Worm (Caenorhabditis elegans) whole organism, young adult: ENCODE measurements around the gene glb-23.
"Not testable (repeated sequence)": the region's sequence is repeated elsewhere in the genome, so short reads cannot be mapped to it uniquely, and the experiment has no call there.

ENCODE experiments used
- B0035.1 ChIP-seq: sonication (generic microtip); optimal IDR thresholded peaks from 2 replicates; lab custom pipeline; 2016; ENCODE audit warnings: missing genetic modification characterization, mild to moderate bottlenecking, missing compliant biosample characterization, missing genotype, missing genetic modification reagents
- B0261.1 ChIP-seq: sonication (generic microtip); optimal IDR thresholded peaks from 2 replicates; lab custom pipeline; 2016; ENCODE audit warnings: mild to moderate bottlenecking, missing genetic modification characterization, moderate library complexity, missing compliant biosample characterization
- C06A6.2 ChIP-seq: fragments of 200-800 bp; sonication (Bioruptor generic); conservative IDR thresholded peaks from 2 replicates; pipeline ENCODE4 v1.3.6; 2022; ENCODE audit warnings: missing genetic modification characterization, missing compliant biosample characterization
- F22D6.2 ChIP-seq: sonication (generic microtip); optimal IDR thresholded peaks from 2 replicates; lab custom pipeline; 2016; ENCODE audit warnings: mild to moderate bottlenecking, missing genetic modification characterization, missing compliant biosample characterization
- F37B4.10 ChIP-seq: fragments of 200-800 bp; sonication (Bioruptor generic); IDR thresholded peaks from 2 replicates; pipeline ENCODE4 v1.3.6; 2022; ENCODE audit warnings: missing genetic modification characterization, missing compliant biosample characterization
- F52B5.7 ChIP-seq: sonication (generic microtip); optimal IDR thresholded peaks from 2 replicates; lab custom pipeline; 2016; ENCODE audit warnings: mild to moderate bottlenecking, missing genetic modification characterization, missing compliant biosample characterization
- K11D2.4 ChIP-seq: fragments of 200-800 bp; sonication (Bioruptor generic); IDR thresholded peaks from 2 replicates; pipeline ENCODE4 v1.3.6; 2022; ENCODE audit warnings: missing genetic modification reagents, missing genetic modification characterization, missing compliant biosample characterization
- Y79H2A.3 ChIP-seq: fragments of 200-800 bp; sonication (Bioruptor generic); conservative IDR thresholded peaks from 2 replicates; pipeline ENCODE4 v1.3.6; 2022; ENCODE audit warnings: missing genetic modification reagents, missing genetic modification characterization, missing compliant biosample characterization
- athp-1 ChIP-seq: sonication (generic microtip); optimal IDR thresholded peaks from 2 replicates; lab custom pipeline; 2017; ENCODE audit warnings: mild to moderate bottlenecking, missing genetic modification characterization, missing compliant biosample characterization
- ceh-100 ChIP-seq: fragments of 200-800 bp; sonication (Bioruptor generic); IDR thresholded peaks from 2 replicates; pipeline ENCODE4 v1.3.6; 2022; ENCODE audit warnings: missing genetic modification reagents, missing genetic modification characterization, missing compliant biosample characterization
- ceh-40 ChIP-seq: fragments of 200-800 bp; sonication (Bioruptor generic); IDR thresholded peaks from 2 replicates; pipeline ENCODE4 v1.3.6; 2022; ENCODE audit warnings: missing genetic modification characterization, missing compliant biosample characterization
- ceh-79 ChIP-seq: sonication (generic microtip); optimal IDR thresholded peaks from 2 replicates; lab custom pipeline; 2017; ENCODE audit warnings: mild to moderate bottlenecking, missing genetic modification characterization, missing compliant biosample characterization
- chd-7 ChIP-seq: sonication (generic microtip); optimal IDR thresholded peaks from 2 replicates; lab custom pipeline; 2016; ENCODE audit warnings: mild to moderate bottlenecking, missing genetic modification characterization, moderate library complexity, missing compliant biosample characterization
- dpff-1 ChIP-seq: sonication (generic microtip); optimal IDR thresholded peaks from 2 replicates; lab custom pipeline; 2017; ENCODE audit warnings: mild to moderate bottlenecking, missing genetic modification characterization, missing compliant biosample characterization
- egl-18 ChIP-seq: fragments of 200-800 bp; sonication (Bioruptor generic); IDR thresholded peaks from 2 replicates; pipeline ENCODE4 v1.3.6; 2022; ENCODE audit warnings: missing genetic modification reagents, missing genetic modification characterization, missing compliant biosample characterization
- egrh-3 ChIP-seq: fragments of 200-800 bp; sonication (Bioruptor generic); IDR thresholded peaks from 2 replicates; pipeline ENCODE4 v1.3.6; 2022; ENCODE audit warnings: missing genetic modification reagents, missing genetic modification characterization, missing compliant biosample characterization
- hmg-1.2 ChIP-seq: fragments of 200-800 bp; sonication (Bioruptor generic); IDR thresholded peaks from 2 replicates; pipeline ENCODE4 v1.3.6; 2022; ENCODE audit warnings: missing genetic modification reagents, missing genetic modification characterization, missing compliant biosample characterization
- let-526 ChIP-seq: fragments of 200-800 bp; sonication (Bioruptor generic); IDR thresholded peaks from 2 replicates; pipeline ENCODE4 v1.3.6; 2022; ENCODE audit warnings: missing genetic modification reagents, missing genetic modification characterization, missing compliant biosample characterization
- lsy-27 ChIP-seq: sonication (generic microtip); optimal IDR thresholded peaks from 2 replicates; lab custom pipeline; 2017; ENCODE audit warnings: missing genetic modification characterization, mild to moderate bottlenecking, missing compliant biosample characterization, antibody characterized with exemption, missing genotype, borderline replicate concordance; ENCODE audit not compliant: insufficient read depth
- madf-3 ChIP-seq: fragments of 200-800 bp; sonication (Bioruptor generic); IDR thresholded peaks from 2 replicates; pipeline ENCODE4 v1.3.6; 2022; ENCODE audit warnings: missing genetic modification reagents, missing genetic modification characterization, missing compliant biosample characterization
- madf-6 ChIP-seq: fragments of 200-800 bp; sonication (Bioruptor generic); IDR thresholded peaks from 2 replicates; pipeline ENCODE4 v1.3.6; 2022; ENCODE audit warnings: missing genetic modification reagents, missing genetic modification characterization, missing compliant biosample characterization
- mcd-1 ChIP-seq: fragments of 200-800 bp; sonication (Bioruptor generic); IDR thresholded peaks from 2 replicates; pipeline ENCODE4 v1.3.6; 2022; ENCODE audit warnings: missing genetic modification reagents, missing genetic modification characterization, missing compliant biosample characterization
- mes-4 ChIP-seq: sonication (generic microtip); optimal IDR thresholded peaks from 2 replicates; lab custom pipeline; 2016; ENCODE audit warnings: missing genotype, missing genetic modification characterization, missing compliant biosample characterization
- nhr-80 ChIP-seq: sonication (generic microtip); optimal IDR thresholded peaks from 2 replicates; lab custom pipeline; 2016; ENCODE audit warnings: missing genetic modification characterization, missing compliant biosample characterization
- pbrm-1 ChIP-seq: fragments of 200-800 bp; sonication (Bioruptor generic); IDR thresholded peaks from 2 replicates; pipeline ENCODE4 v1.3.6; 2022; ENCODE audit warnings: missing genetic modification reagents, missing genetic modification characterization, missing compliant biosample characterization
- rec-8 ChIP-seq, 2 experiments: sonication (generic microtip); optimal IDR thresholded peaks; 2 replicates each; lab custom pipeline; 2016; ENCODE audit warnings: mild to moderate bottlenecking in 2 of 2, missing genetic modification characterization in 2 of 2, missing genetic modification reagents in 2 of 2, missing genotype in 2 of 2, missing biosample characterization in 1 of 2, missing compliant biosample characterization in 1 of 2, moderate library complexity in 1 of 2
- sea-2 ChIP-seq: fragments of 200-800 bp; sonication (Bioruptor generic); IDR thresholded peaks from 2 replicates; pipeline ENCODE4 v1.3.6; 2022; ENCODE audit warnings: missing genetic modification characterization, missing compliant biosample characterization
- snpc-3.4 ChIP-seq: sonication (generic microtip); optimal IDR thresholded peaks from 2 replicates; lab custom pipeline; 2017; ENCODE audit warnings: missing genetic modification characterization, mild to moderate bottlenecking, missing compliant biosample characterization, antibody characterized with exemption, moderate library complexity, missing genotype, missing genetic modification reagents
- tbx-9 ChIP-seq: sonication (generic microtip); optimal IDR thresholded peaks from 2 replicates; lab custom pipeline; 2016; ENCODE audit warnings: borderline replicate concordance, missing genetic modification characterization, inconsistent platforms, missing compliant biosample characterization
- ztf-28 ChIP-seq: fragments of 200-800 bp; sonication (Bioruptor generic); IDR thresholded peaks from 2 replicates; pipeline ENCODE4 v1.3.6; 2022; ENCODE audit warnings: missing genetic modification reagents, missing genetic modification characterization, missing compliant biosample characterization

glb-23 gene

DNA sequence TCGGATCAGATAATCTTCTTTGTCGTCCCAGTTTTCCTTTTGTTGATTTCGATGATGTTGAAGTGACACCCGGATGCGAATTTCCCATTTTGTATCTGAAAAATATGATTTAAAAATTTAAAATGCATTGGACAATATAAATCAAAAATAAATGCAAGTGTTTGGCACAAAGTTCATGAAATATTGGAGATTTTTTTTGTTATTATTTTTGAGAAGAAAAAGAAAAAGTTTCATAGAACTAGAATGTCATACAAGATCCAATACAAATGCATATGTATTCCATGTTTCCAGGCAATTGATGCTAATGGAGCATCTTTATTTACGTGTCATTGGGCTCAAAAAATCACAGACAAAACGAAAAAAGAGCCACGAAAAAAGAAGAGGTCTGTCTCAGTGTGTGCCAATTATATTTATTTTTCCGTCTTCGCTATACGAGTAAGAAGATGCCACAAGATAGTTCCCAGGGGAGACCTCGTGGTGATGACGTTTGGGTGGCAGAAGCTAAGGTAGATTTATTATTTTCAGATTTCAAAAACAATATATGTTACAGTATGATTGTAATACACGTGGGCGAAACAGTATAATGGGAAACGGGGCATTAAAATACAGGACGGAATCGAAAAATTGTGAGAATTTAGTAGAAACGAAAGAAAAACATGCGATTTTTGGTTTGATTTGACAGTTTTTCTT lies at the start of gene glb-23, which contains the start of gene R13A1.1:
Gene glb-23, minus strand, starts transcription at position 101 of the 690 bp plus-strand sequence.
Gene R13A1.1, plus strand, starts transcription at position 640 of the 690 bp plus-strand sequence.
- TF ChIP-seq ceh-79 (tag; lab: Kevin White, UChicago) (no peak), B0261.1 (tag; lab: Kevin White, UChicago) (no peak), ztf-28 (no peak), nhr-80 (no peak)

DNA sequence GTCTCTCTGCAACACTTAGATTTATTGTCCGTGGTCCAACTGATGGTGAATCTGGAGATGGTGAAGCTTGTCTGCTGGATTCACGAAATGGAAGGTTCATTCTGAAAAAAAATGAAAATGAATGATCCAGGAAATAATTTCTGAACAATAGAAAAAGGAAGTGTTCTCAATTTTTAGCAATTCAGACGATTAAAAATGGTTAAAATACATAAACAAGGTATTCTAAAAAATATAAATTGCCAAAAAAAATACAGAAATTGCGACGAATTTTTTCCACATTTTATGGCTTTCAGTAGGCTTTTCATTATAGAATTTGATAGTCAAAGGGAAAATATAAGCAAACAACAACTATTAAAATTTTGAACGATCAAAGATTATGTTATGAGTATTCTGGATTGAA lies 43.8 kb upstream of the glb-23 start, which contains the start of gene glb-2:
Gene glb-2, minus strand, starts transcription at position 101 of the 400 bp plus-strand sequence.
- TF ChIP-seq rec-8 (tag; optimal IDR thresholded peaks at IDR 0.05; lab: Kevin White, UChicago) (no peak), dpff-1 (tag; lab: Kevin White, UChicago) (no peak), pbrm-1 (no peak), mcd-1 (GFP tag; lab: Robert Waterston, UW) (no peak), ceh-100 (GFP tag; lab: Robert Waterston, UW) (no peak), B0035.1 (no peak), lsy-27 (no peak), let-526 (GFP tag; lab: Robert Waterston, UW) (no peak)

DNA sequence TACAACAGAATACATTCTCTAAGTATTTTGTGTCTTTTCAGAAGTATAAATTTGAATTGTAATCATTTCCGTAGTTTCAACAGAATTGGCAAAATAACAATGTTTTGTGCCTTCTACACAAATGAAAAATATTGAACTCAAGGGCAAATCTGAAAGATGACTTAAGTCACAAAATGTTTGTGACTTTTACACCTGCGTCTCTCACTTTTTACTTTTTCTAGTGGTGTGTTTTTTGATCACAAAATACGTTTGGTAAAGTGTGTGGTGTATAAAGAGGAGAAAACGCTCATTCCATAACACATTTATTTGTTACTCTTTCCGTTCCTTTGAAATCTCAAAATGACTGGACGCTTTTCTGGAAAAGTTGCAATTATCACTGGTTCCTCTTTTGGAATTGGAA lies 41.3 kb upstream of the glb-23 start, which contains the start of gene C06E4.3:
Gene C06E4.3, plus strand, starts transcription at position 289 of the 400 bp plus-strand sequence.
- TF ChIP-seq F22D6.2 (tag; lab: Kevin White, UChicago) (no peak), hmg-1.2 (GFP tag; lab: Robert Waterston, UW) (no peak; the same call in 1 of the 2 replicates), chd-7 (tag; lab: Kevin White, UChicago) (no peak), sea-2 (GFP tag; lab: Robert Waterston, UW) (no peak), K11D2.4 (GFP tag; lab: Robert Waterston, UW) (no peak), F52B5.7 (no peak), F37B4.10 (GFP tag; lab: Robert Waterston, UW) (no peak), egrh-3 (GFP tag; lab: Robert Waterston, UW) (no peak), madf-3 (GFP tag; lab: Robert Waterston, UW) (no peak), ceh-79 (tag; lab: Kevin White, UChicago) (no peak), snpc-3.4 (tag; lab: Kevin White, UChicago) (no peak), madf-6 (no peak), C06A6.2 (GFP tag; lab: Robert Waterston, UW) (no peak), tbx-9 (tag; lab: Kevin White, UChicago) (no peak)

DNA sequence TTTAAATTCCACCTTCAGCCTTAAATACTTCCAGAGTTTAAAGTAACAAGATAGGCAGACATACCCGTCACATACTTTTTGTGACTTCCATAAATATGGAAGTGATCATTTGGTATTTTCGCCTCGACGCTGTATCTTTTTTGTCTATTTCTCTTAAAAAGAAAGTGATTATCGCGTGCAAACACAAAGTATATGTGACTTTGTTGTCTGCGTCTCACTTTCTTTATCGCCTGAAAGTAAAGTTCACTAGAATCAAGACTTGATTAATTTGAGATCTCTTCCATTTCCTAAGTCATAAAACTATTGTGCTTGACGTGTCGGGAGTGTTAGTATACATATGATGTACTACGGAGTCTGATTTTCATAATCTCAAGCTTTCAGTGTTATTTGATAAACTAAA lies 39.0 kb upstream of the glb-23 start, which contains the start of gene C06E4.6:
Gene C06E4.6, minus strand, starts transcription at position 51 of the 400 bp plus-strand sequence.
- TF ChIP-seq ceh-40 (GFP tag; lab: Robert Waterston, UW) (no peak), nhr-80 (peak; percentile 53), egl-18 (GFP tag; lab: Robert Waterston, UW) (no peak), athp-1 (tag; lab: Kevin White, UChicago) (no peak), hmg-1.2 (GFP tag; lab: Robert Waterston, UW) (peak; percentile 95), lsy-27 (no peak)

DNA sequence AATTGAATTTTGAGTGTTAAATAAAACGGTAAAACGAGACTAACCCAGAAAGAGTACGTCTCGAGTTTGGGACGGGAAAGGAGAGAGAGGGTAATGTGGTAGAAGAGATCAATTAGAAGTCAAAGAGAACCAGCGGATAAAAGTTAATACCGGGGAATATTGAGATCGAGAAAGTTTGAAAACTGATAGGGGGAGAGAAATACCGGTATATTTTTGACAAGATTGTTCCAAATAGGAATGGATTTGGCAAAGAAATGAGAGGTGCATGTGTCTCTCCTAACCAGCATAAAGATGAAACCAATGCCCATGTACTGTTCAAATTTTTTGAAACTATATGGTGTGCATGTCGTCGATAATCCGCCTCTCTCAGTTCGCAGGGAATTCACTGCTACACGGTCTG lies 35.4 kb upstream of the glb-23 start, which contains the start of gene C06E4.5:
Gene C06E4.5, plus strand, starts transcription at position 301 of the 400 bp plus-strand sequence.
- not testable (repeated sequence) for TF ChIP-seq snpc-3.4 (tag; lab: Kevin White, UChicago); Y79H2A.3; mes-4 (tag; lab: Kevin White, UChicago)
